2 worm cellular contexts compared by ENCODE assay signal in the genomic region with DNA sequence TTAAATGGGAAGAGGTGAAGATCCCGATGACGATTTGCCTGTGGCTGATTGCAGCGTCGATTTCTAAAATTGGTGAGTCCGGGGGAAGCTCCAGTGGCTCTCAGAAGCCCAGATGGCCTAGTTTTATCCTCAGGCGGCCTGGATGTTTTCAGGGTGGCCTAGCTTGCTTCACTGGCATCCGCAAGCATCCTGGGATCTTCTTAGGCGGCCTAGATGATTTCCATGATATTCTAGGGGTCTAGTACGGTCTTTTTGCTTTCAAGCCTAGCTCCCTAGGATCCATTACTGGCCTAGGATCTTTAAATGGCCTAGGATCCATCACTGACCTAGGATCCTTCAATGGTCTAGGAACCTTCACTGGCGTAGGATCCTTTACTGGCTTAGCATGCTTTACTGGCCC.
A peak's percentile ranks its signal among the peaks of the same experiment; 100 is the strongest.
TF ChIP-seq lines count a peak whose summit lies in the region.

No protein-coding gene starts in this region.

TF ChIP-seq in whole organism, L4 larva, 104 proteins besides CTCF, POLR2A, EP300 and RAD21:
- TF ChIP-seq mxl-2 (GFP tag; conservative IDR thresholded peaks at IDR 0.05; lab: Robert Waterston, UW): no peak
- TF ChIP-seq lin-38 (GFP tag; IDR thresholded peaks at IDR 0.05; lab: Robert Waterston, UW): no peak
- TF ChIP-seq aha-1 (tag; lab: Kevin White, UChicago): peak; percentile 91
TF ChIP-seq in whole organism, L4 larva: peak in this region for 1.

TF ChIP-seq in whole organism, young adult, 124 proteins besides CTCF, POLR2A, EP300 and RAD21:
- TF ChIP-seq zfh-2 (GFP tag; conservative IDR thresholded peaks at IDR 0.05; lab: Robert Waterston, UW) (0 out of 2 replicates have a peak, but pooled peaks have one; percentile 33), egrh-3 (GFP tag; IDR thresholded peaks at IDR 0.05; lab: Robert Waterston, UW) (no peak)
